Fruit fly (Drosophila melanogaster) whole organism, embryonic: Measurements from ENCODE around the gene bark.
A peak's percentile ranks its signal among the peaks of the same experiment; 100 is the strongest.

Experiments used
- Aef1 ChIP-seq: fragments of 200-800 bp; sonication (Bioruptor generic); IDR thresholded peaks from 3 replicates; pipeline ENCODE4 v1.3.6; 2022; ENCODE audit warnings: missing biosample characterization, missing genetic modification characterization
- BEAF-32 ChIP-seq: fragments of 200-800 bp; sonication (Bioruptor generic); optimal IDR thresholded peaks from 3 replicates; lab custom pipeline; 2017; ENCODE audit warnings: missing biosample characterization, missing genetic modification characterization, mild to moderate bottlenecking, moderate library complexity, missing genetic modification reagents
- BtbVII ChIP-seq: fragments of 200-800 bp; sonication (Bioruptor generic); optimal IDR thresholded peaks from 3 replicates; lab custom pipeline; 2017; ENCODE audit warnings: missing biosample characterization, mild to moderate bottlenecking, missing genetic modification characterization
- CG10274 ChIP-seq: fragments of 200-800 bp; sonication (Bioruptor generic); optimal IDR thresholded peaks from 3 replicates; lab custom pipeline; 2017; ENCODE audit warnings: missing biosample characterization, mild to moderate bottlenecking, missing genetic modification characterization
- CG10321 ChIP-seq: fragments of 200-800 bp; sonication (Bioruptor generic); IDR thresholded peaks from 2 replicates; pipeline ENCODE4 v1.3.6; 2022; ENCODE audit warnings: missing biosample characterization, missing genetic modification characterization
- CG11456 ChIP-seq: fragments of 200-800 bp; sonication (Bioruptor generic); IDR thresholded peaks from 3 replicates; pipeline ENCODE4 v1.3.6; 2022; ENCODE audit warnings: missing biosample characterization, missing genetic modification characterization
- CG11695 ChIP-seq: fragments of 200-800 bp; sonication (Bioruptor generic); IDR thresholded peaks from 3 replicates; pipeline ENCODE4 v1.3.6; 2022; ENCODE audit warnings: missing biosample characterization, missing genetic modification characterization
- CG11696 ChIP-seq: fragments of 200-800 bp; sonication (Bioruptor generic); IDR thresholded peaks from 2 replicates; pipeline ENCODE4 v1.3.6; 2022; ENCODE audit warnings: missing biosample characterization, missing genetic modification characterization
- CG12744 ChIP-seq: fragments of 200-800 bp; sonication (Bioruptor generic); optimal IDR thresholded peaks from 2 replicates; lab custom pipeline; 2016; ENCODE audit warnings: missing biosample characterization, missing genetic modification characterization
- CG13123 ChIP-seq: fragments of 200-800 bp; sonication (Bioruptor generic); optimal IDR thresholded peaks from 2 replicates; lab custom pipeline; 2016; ENCODE audit warnings: missing biosample characterization, missing genetic modification characterization
- CG14710 ChIP-seq: fragments of 200-800 bp; sonication (Bioruptor generic); optimal IDR thresholded peaks from 3 replicates; lab custom pipeline; 2019; ENCODE audit warnings: missing biosample characterization, mild to moderate bottlenecking, missing genetic modification characterization, moderate library complexity
- CG14860 ChIP-seq: fragments of 200-800 bp; sonication (Bioruptor generic); IDR thresholded peaks from 3 replicates; pipeline ENCODE4 v1.3.6; 2022; ENCODE audit warnings: missing biosample characterization, missing genetic modification characterization; ENCODE audit not compliant: partially characterized antibody
- CG15011 ChIP-seq: fragments of 200-800 bp; sonication (Bioruptor generic); optimal IDR thresholded peaks from 3 replicates; lab custom pipeline; 2018; ENCODE audit warnings: missing biosample characterization, mild to moderate bottlenecking, missing genetic modification characterization
- CG1647 ChIP-seq: fragments of 200-800 bp; sonication (Bioruptor generic); optimal IDR thresholded peaks from 3 replicates; lab custom pipeline; 2016; ENCODE audit warnings: missing biosample characterization, missing genetic modification characterization
- CG17328 ChIP-seq: fragments of 200-800 bp; sonication (Bioruptor generic); IDR thresholded peaks from 2 replicates; pipeline ENCODE4 v1.3.6; 2022; ENCODE audit warnings: missing biosample characterization, missing genetic modification characterization
- CG18764 ChIP-seq: fragments of 200-800 bp; sonication (Bioruptor generic); optimal IDR thresholded peaks from 3 replicates; lab custom pipeline; 2016; ENCODE audit warnings: missing biosample characterization, missing genetic modification characterization
- CG31441 ChIP-seq: fragments of 200-800 bp; sonication (Bioruptor generic); IDR thresholded peaks from 2 replicates; pipeline ENCODE4 v1.3.6; 2022; ENCODE audit warnings: missing biosample characterization, missing genetic modification characterization
- CG4360 ChIP-seq: fragments of 200-800 bp; sonication (Bioruptor generic); IDR thresholded peaks from 2 replicates; pipeline ENCODE4 v1.3.6; 2022; ENCODE audit warnings: missing biosample characterization, missing genetic modification characterization
- CG43689 ChIP-seq: fragments of 200-800 bp; sonication (Bioruptor generic); IDR thresholded peaks from 2 replicates; pipeline ENCODE4 v1.3.6; 2022; ENCODE audit warnings: missing biosample characterization, missing genetic modification characterization
- CG6765 ChIP-seq: fragments of 200-800 bp; sonication (Bioruptor generic); optimal IDR thresholded peaks from 3 replicates; lab custom pipeline; 2017; ENCODE audit warnings: missing biosample characterization, mild to moderate bottlenecking, missing genetic modification characterization
- CG7928 ChIP-seq: fragments of 200-800 bp; sonication (Bioruptor generic); optimal IDR thresholded peaks from 2 replicates; lab custom pipeline; 2017; ENCODE audit warnings: missing biosample characterization, mild to moderate bottlenecking, missing genetic modification characterization
- CG7987 ChIP-seq: fragments of 200-800 bp; sonication (Bioruptor generic); optimal IDR thresholded peaks from 2 replicates; lab custom pipeline; 2018; ENCODE audit warnings: missing biosample characterization, mild to moderate bottlenecking, missing genetic modification characterization, moderate library complexity
- CG8388 ChIP-seq: fragments of 200-800 bp; sonication (Bioruptor generic); optimal IDR thresholded peaks from 2 replicates; lab custom pipeline; 2019; ENCODE audit warnings: missing biosample characterization, mild to moderate bottlenecking, missing genetic modification characterization, moderate library complexity
- CG8924 ChIP-seq: fragments of 200-800 bp; optimal IDR thresholded peaks from 3 replicates; lab custom pipeline; 2019; ENCODE audit warnings: missing biosample characterization, mild to moderate bottlenecking, missing genetic modification characterization, moderate library complexity
- Dfd ChIP-seq, 2 experiments: fragments of >200 bp; optimal IDR thresholded peaks; 2 replicates each; lab custom pipeline; 2017; ENCODE audit warnings: missing biosample characterization in 2 of 2, missing genetic modification characterization in 2 of 2
- Dip2 ChIP-seq: fragments of 200-800 bp; sonication (Bioruptor generic); IDR thresholded peaks from 2 replicates; pipeline ENCODE4 v1.3.6; 2022; ENCODE audit warnings: missing biosample characterization, missing genetic modification characterization
- H2.0 ChIP-seq: fragments of 200-800 bp; sonication (Bioruptor generic); IDR thresholded peaks from 2 replicates; pipeline ENCODE4 v1.3.6; 2022; ENCODE audit warnings: missing biosample characterization, missing genetic modification characterization
- HLHmδ ChIP-seq: fragments of 200-800 bp; sonication (Bioruptor generic); optimal IDR thresholded peaks from 2 replicates; lab custom pipeline; 2018; ENCODE audit warnings: missing biosample characterization, mild to moderate bottlenecking, missing genetic modification characterization, moderate library complexity
- Lhr ChIP-seq: fragments of 200-800 bp; sonication (Bioruptor generic); optimal IDR thresholded peaks from 3 replicates; lab custom pipeline; 2017; ENCODE audit warnings: mild to moderate bottlenecking, missing biosample characterization, missing genetic modification reagents, missing genetic modification characterization
- Lim3 ChIP-seq: fragments of 200-800 bp; sonication (Bioruptor generic); IDR thresholded peaks from 2 replicates; pipeline ENCODE4 v1.3.6; 2022; ENCODE audit warnings: missing biosample characterization, missing genetic modification characterization
- Neu2 ChIP-seq: fragments of 200-800 bp; sonication (Bioruptor generic); optimal IDR thresholded peaks from 3 replicates; lab custom pipeline; 2016; ENCODE audit warnings: missing biosample characterization, missing genetic modification characterization, borderline replicate concordance
- Opbp ChIP-seq: fragments of 200-800 bp; sonication (Bioruptor generic); IDR thresholded peaks from 3 replicates; pipeline ENCODE4 v1.3.6; 2022; ENCODE audit warnings: missing biosample characterization, missing genetic modification characterization; ENCODE audit not compliant: partially characterized antibody
- Ravus ChIP-seq: fragments of 200-800 bp; sonication (Bioruptor generic); IDR thresholded peaks from 2 replicates; pipeline ENCODE4 v1.3.6; 2022; ENCODE audit warnings: missing biosample characterization, missing genetic modification characterization
- Tbp ChIP-seq: fragments of >200 bp; optimal IDR thresholded peaks from 2 replicates; lab custom pipeline; 2018; ENCODE audit warnings: missing biosample characterization, missing genetic modification characterization
- Vsx1 ChIP-seq: fragments of 200-800 bp; sonication (Bioruptor generic); optimal IDR thresholded peaks from 2 replicates; lab custom pipeline; 2017; ENCODE audit warnings: missing biosample characterization, mild to moderate bottlenecking, missing genetic modification characterization, missing genetic modification reagents
- az2 ChIP-seq: fragments of 200-800 bp; sonication (Bioruptor generic); optimal IDR thresholded peaks from 3 replicates; lab custom pipeline; 2016; ENCODE audit warnings: missing biosample characterization, missing genetic modification characterization
- dan ChIP-seq: fragments of 200-800 bp; sonication (Bioruptor generic); IDR thresholded peaks from 2 replicates; pipeline ENCODE4 v1.3.6; 2022; ENCODE audit warnings: missing biosample characterization, missing genetic modification characterization
- dimm ChIP-seq: fragments of 200-800 bp; sonication (Bioruptor generic); IDR thresholded peaks from 2 replicates; pipeline ENCODE4 v1.3.6; 2022; ENCODE audit warnings: missing biosample characterization, missing genetic modification characterization
- dpn ChIP-seq, 2 experiments: fragments of 200-800 bp; sonication (Bioruptor generic); optimal IDR thresholded peaks; 3 replicates each; lab custom pipeline; 2016; ENCODE audit warnings: missing biosample characterization in 2 of 2, missing genetic modification characterization in 2 of 2
- ewg ChIP-seq: fragments of 200-800 bp; sonication (Bioruptor generic); optimal IDR thresholded peaks from 3 replicates; lab custom pipeline; 2017; ENCODE audit warnings: mild to moderate bottlenecking, missing biosample characterization, missing genetic modification reagents, missing genetic modification characterization
- hth ChIP-seq: fragments of >200 bp; optimal IDR thresholded peaks from 2 replicates; lab custom pipeline; 2017; ENCODE audit warnings: inconsistent platforms
- inv ChIP-seq: fragments of 200-800 bp; sonication (Bioruptor generic); IDR thresholded peaks from 2 replicates; pipeline ENCODE4 v1.3.6; 2022; ENCODE audit warnings: missing biosample characterization, missing genetic modification characterization; ENCODE audit not compliant: partially characterized antibody
- klu ChIP-seq: fragments of 200-800 bp; sonication (Bioruptor generic); IDR thresholded peaks from 2 replicates; pipeline ENCODE4 v1.3.6; 2022; ENCODE audit warnings: missing biosample characterization, missing genetic modification characterization
- lilli ChIP-seq: fragments of 200-800 bp; sonication (Bioruptor generic); optimal IDR thresholded peaks from 3 replicates; lab custom pipeline; 2016; ENCODE audit warnings: missing biosample characterization, missing genetic modification characterization
- nau ChIP-seq: fragments of 200-800 bp; sonication (Bioruptor generic); optimal IDR thresholded peaks from 3 replicates; lab custom pipeline; 2017; ENCODE audit warnings: missing biosample characterization, mild to moderate bottlenecking, missing genetic modification characterization, missing genetic modification reagents
- nmo ChIP-seq: fragments of 200-800 bp; sonication (Bioruptor generic); optimal IDR thresholded peaks from 2 replicates; lab custom pipeline; 2018; ENCODE audit warnings: missing biosample characterization, mild to moderate bottlenecking, missing genetic modification characterization, moderate library complexity
- peb ChIP-seq: fragments of 200-800 bp; sonication (Bioruptor generic); IDR thresholded peaks from 2 replicates; pipeline ENCODE4 v1.3.6; 2022; ENCODE audit warnings: missing biosample characterization, missing genetic modification characterization
- pfk ChIP-seq: fragments of 200-800 bp; sonication (Bioruptor generic); optimal IDR thresholded peaks from 2 replicates; lab custom pipeline; 2018; ENCODE audit warnings: missing biosample characterization, mild to moderate bottlenecking, missing genetic modification characterization, moderate library complexity
- sens ChIP-seq: fragments of 200-800 bp; sonication (Bioruptor generic); peaks from one replicate; lab custom pipeline; 2016; ENCODE audit warnings: missing biosample characterization, missing genetic modification characterization
- ssp ChIP-seq: fragments of 200-800 bp; sonication (Bioruptor generic); IDR thresholded peaks from 2 replicates; pipeline ENCODE4 v1.3.6; 2022; ENCODE audit warnings: missing biosample characterization, missing genetic modification characterization
- ttk ChIP-seq: fragments of 200-800 bp; sonication (Bioruptor generic); IDR thresholded peaks from 2 replicates; pipeline ENCODE4 v2.1.2; 2022; ENCODE audit warnings: missing biosample characterization, missing genetic modification characterization

The bark gene

DNA sequence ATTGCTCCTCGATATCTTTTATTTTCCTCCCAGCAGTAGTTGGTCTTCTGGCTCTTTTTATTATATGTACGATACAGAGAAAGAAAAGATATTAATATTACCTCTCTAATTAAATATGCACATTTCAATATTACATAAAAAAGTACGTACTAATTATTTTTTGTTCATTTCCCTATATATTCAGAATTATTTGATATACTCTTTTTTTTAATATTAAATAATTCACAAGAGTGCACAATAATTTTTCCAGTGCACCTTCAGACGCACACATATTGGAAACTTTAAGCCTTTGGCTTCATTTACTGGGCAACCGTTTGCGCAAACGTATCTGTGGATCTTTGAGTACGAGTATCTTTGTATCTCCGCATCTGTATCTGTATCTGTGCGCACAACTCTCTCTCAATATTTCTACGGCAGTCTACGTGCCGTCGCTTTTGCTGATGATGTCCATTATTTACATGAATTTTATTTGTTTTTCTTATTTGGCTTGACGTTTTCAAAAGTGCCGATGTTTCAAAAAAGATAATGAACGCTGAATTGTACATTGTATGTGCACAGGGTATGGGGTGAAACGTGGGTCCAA is 10.3 kb upstream of the bark start:
- TF ChIP-seq CG1647 (GFP tag; lab: Kevin White, UChicago) (no peak), nmo (GFP tag; lab: Kevin White, UChicago) (peak; percentile 95), CG7928 (GFP tag; lab: Kevin White, UChicago) (no peak), dpn (GFP tag; optimal IDR thresholded peaks at IDR 0.05; lab: Kevin White, UChicago) (peak in 1 of 2 experiments; percentile 78), BtbVII (GFP tag; lab: Kevin White, UChicago) (peak; percentile 80), CG43689 (GFP tag; lab: Robert Waterston, UW) (peak; percentile 59; the same call in 1 of the 2 replicates), Aef1 (peak; percentile 74), CG11696 (GFP tag; lab: Robert Waterston, UW) (peak; percentile 61), H2.0 (GFP tag; lab: Robert Waterston, UW) (peak; percentile 59), lilli (peak; percentile 33), Lhr (peak; percentile 57), CG14860 (no peak), dan (GFP tag; lab: Robert Waterston, UW) (peak; percentile 66; the same call in 1 of the 2 replicates), BEAF-32 (GFP tag; lab: Kevin White, UChicago) (no peak), Opbp (GFP tag; lab: Robert Waterston, UW) (no peak), ssp (peak; percentile 80), dimm (peak; percentile 38; the same call in 1 of the 2 replicates), ewg (peak; percentile 70), CG6765 (GFP tag; lab: Kevin White, UChicago) (peak; percentile 49), hth (lab: Kevin White, UChicago) (no peak), CG11695 (GFP tag; lab: Robert Waterston, UW) (peak; percentile 80; the same call in 2 of the 3 replicates), CG11456 (0 out of 3 replicates have a peak, but pooled peaks have one; percentile 59), CG14710 (peak; percentile 96), CG17328 (GFP tag; lab: Robert Waterston, UW) (peak; percentile 90), CG4360 (GFP tag; lab: Robert Waterston, UW) (no peak), inv (GFP tag; lab: Robert Waterston, UW) (no peak), Neu2 (no peak), CG7987 (GFP tag; lab: Kevin White, UChicago) (peak; percentile 2), CG13123 (GFP tag; lab: Kevin White, UChicago) (peak; percentile 70), sens (GFP tag; lab: Kevin White, UChicago) (peak; percentile 78), az2 (GFP tag; lab: Kevin White, UChicago) (peak; percentile 84), CG31441 (GFP tag; lab: Robert Waterston, UW) (peak; percentile 91), CG8924 (tag; lab: Kevin White, UChicago) (peak; percentile 97), Ravus (GFP tag; lab: Robert Waterston, UW) (no peak; the same call in 1 of the 2 replicates), klu (GFP tag; lab: Robert Waterston, UW) (peak; percentile 51; the same call in 1 of the 2 replicates), CG10274 (peak; percentile 16), CG15011 (GFP tag; lab: Kevin White, UChicago) (peak; percentile 67), CG18764 (GFP tag; lab: Kevin White, UChicago) (peak; percentile 56), pfk (GFP tag; lab: Kevin White, UChicago) (no peak), peb (peak; percentile 71), Vsx1 (GFP tag; lab: Kevin White, UChicago) (peak; percentile 53), Dfd (GFP tag; optimal IDR thresholded peaks at IDR 0.05; lab: Kevin White, UChicago) (no peak), Tbp (GFP tag; lab: Kevin White, UChicago) (no peak), nau (peak; percentile 63), Lim3 (GFP tag; lab: Robert Waterston, UW) (no peak), CG10321 (GFP tag; lab: Robert Waterston, UW) (no peak), Dip2 (GFP tag; lab: Robert Waterston, UW) (no peak), CG12744 (GFP tag; lab: Kevin White, UChicago) (no peak), CG8388 (GFP tag; lab: Kevin White, UChicago) (peak; percentile 94), ttk (GFP tag; lab: Robert Waterston, UW) (peak; percentile 89), HLHmδ (no peak)
